Worm (Caenorhabditis elegans) whole organism, L1 larva: ENCODE measurements around the gene men-1.

Experiments used
- C04F5.9 ChIP-seq: sonication (generic microtip); optimal IDR thresholded peaks from 2 replicates; lab custom pipeline; 2016; ENCODE audit warnings: missing genetic modification characterization, missing compliant biosample characterization
- F16B12.6 ChIP-seq: fragments of 150-350 bp; optimal IDR thresholded peaks from 2 replicates; lab custom pipeline; 2014; ENCODE audit warnings: missing biosample characterization, missing genetic modification characterization
- ceh-82 ChIP-seq, 3 experiments: fragments of 150-350 bp in 1 of 3; sonication (generic microtip) in 2 of 3; optimal IDR thresholded peaks; 2 replicates each; lab custom pipeline; 2014 to 2017; ENCODE audit warnings: missing biosample characterization in 3 of 3, missing genetic modification characterization in 3 of 3
- dpl-1 ChIP-seq, 3 experiments: fragments of 150-350 bp in 2 of 3; sonication (generic microtip) in 1 of 3; optimal IDR thresholded peaks; 2 replicates each; lab custom pipeline; 2014 to 2017; ENCODE audit warnings: missing biosample characterization in 3 of 3, missing genetic modification characterization in 3 of 3, missing genetic modification reagents in 3 of 3
- dsc-1 ChIP-seq: sonication (generic microtip); optimal IDR thresholded peaks from 2 replicates; lab custom pipeline; 2016; ENCODE audit warnings: mild to moderate bottlenecking, missing genetic modification characterization, missing compliant biosample characterization
- efl-1 ChIP-seq, 4 experiments: fragments of 150-350 bp; optimal IDR thresholded peaks in 3 of 4; peaks in 1 of 4; 1 replicate in 1 of 4; 2 replicates in 3 of 4; lab custom pipeline; 2014; ENCODE audit warnings: missing biosample characterization in 2 of 4, missing genetic modification characterization in 2 of 4, missing genetic modification reagents in 2 of 4
- ets-5 ChIP-seq: fragments of 200-800 bp; sonication (Bioruptor generic); IDR thresholded peaks from 2 replicates; pipeline ENCODE4 v1.3.6; 2022; ENCODE audit warnings: missing genetic modification characterization, missing compliant biosample characterization
- fkh-8 ChIP-seq: sonication (generic microtip); optimal IDR thresholded peaks from 2 replicates; lab custom pipeline; 2016; ENCODE audit warnings: mild to moderate bottlenecking, missing genetic modification characterization, missing compliant biosample characterization
- hlh-17 ChIP-seq: fragments of 200-800 bp; sonication (Bioruptor generic); optimal IDR thresholded peaks from 2 replicates; lab custom pipeline; 2018; ENCODE audit warnings: missing genetic modification characterization, mild to moderate bottlenecking, missing compliant biosample characterization, moderate library complexity, borderline replicate concordance
- jun-1 ChIP-seq: fragments of 150-350 bp; optimal IDR thresholded peaks from 2 replicates; lab custom pipeline; 2014; ENCODE audit warnings: missing biosample characterization, missing genetic modification reagents, missing genetic modification characterization
- lin-13 ChIP-seq: fragments of 150-350 bp; optimal IDR thresholded peaks from 2 replicates; lab custom pipeline; 2014; ENCODE audit warnings: missing biosample characterization, missing genetic modification reagents, missing genetic modification characterization
- lin-14 ChIP-seq: fragments of 200-800 bp; sonication (Bioruptor generic); optimal IDR thresholded peaks from 2 replicates; lab custom pipeline; 2018; ENCODE audit warnings: mild to moderate bottlenecking, missing genetic modification characterization, moderate library complexity, missing compliant biosample characterization
- lin-35 ChIP-seq, 2 experiments: fragments of 150-350 bp; optimal IDR thresholded peaks; 2 replicates each; lab custom pipeline; 2014; ENCODE audit warnings: missing biosample characterization in 2 of 2, missing genetic modification characterization in 2 of 2, missing genetic modification reagents in 2 of 2
- mab-9 ChIP-seq: fragments of 200-800 bp; sonication (Bioruptor generic); IDR thresholded peaks from 2 replicates; pipeline ENCODE4 v1.3.6; 2022; ENCODE audit warnings: missing genetic modification reagents, missing genetic modification characterization, missing compliant biosample characterization
- mef-2 ChIP-seq: fragments of 150-350 bp; optimal IDR thresholded peaks from 2 replicates; lab custom pipeline; 2014; ENCODE audit warnings: missing biosample characterization, missing genetic modification characterization
- mep-1 ChIP-seq: fragments of 150-350 bp; optimal IDR thresholded peaks from 2 replicates; lab custom pipeline; 2014; ENCODE audit warnings: missing biosample characterization, missing genetic modification characterization
- nhr-11 ChIP-seq: fragments of 150-350 bp; optimal IDR thresholded peaks from 2 replicates; lab custom pipeline; 2014; ENCODE audit warnings: missing biosample characterization, missing genetic modification characterization
- nhr-237 ChIP-seq: fragments of 150-350 bp; optimal IDR thresholded peaks from 2 replicates; lab custom pipeline; 2014; ENCODE audit warnings: missing biosample characterization, missing genetic modification characterization
- pag-3 ChIP-seq: sonication (generic microtip); optimal IDR thresholded peaks from 2 replicates; lab custom pipeline; 2017; ENCODE audit warnings: missing genetic modification characterization, mild to moderate bottlenecking, missing compliant biosample characterization, antibody characterized with exemption, borderline replicate concordance; ENCODE audit not compliant: insufficient read depth
- pax-3 ChIP-seq: fragments of 200-800 bp; sonication (Bioruptor generic); optimal IDR thresholded peaks from 2 replicates; lab custom pipeline; 2018; ENCODE audit warnings: mild to moderate bottlenecking, missing genetic modification characterization, moderate library complexity, missing compliant biosample characterization
- rnt-1 ChIP-seq: sonication (generic microtip); optimal IDR thresholded peaks from 2 replicates; lab custom pipeline; 2016; ENCODE audit warnings: mild to moderate bottlenecking, missing genetic modification characterization, moderate library complexity, missing compliant biosample characterization
- tlp-1 ChIP-seq: fragments of 150-350 bp; optimal IDR thresholded peaks from 2 replicates; lab custom pipeline; 2014; ENCODE audit warnings: missing biosample characterization, missing genetic modification characterization
- unc-62 ChIP-seq: fragments of 150-350 bp; optimal IDR thresholded peaks from 2 replicates; lab custom pipeline; 2014; ENCODE audit warnings: missing biosample characterization, missing genetic modification reagents, missing genetic modification characterization
- unc-98 ChIP-seq: fragments of 200-800 bp; sonication (Bioruptor generic); IDR thresholded peaks from 2 replicates; pipeline ENCODE4 v1.3.6; 2022; ENCODE audit warnings: missing genetic modification characterization, missing compliant biosample characterization
- vab-15 ChIP-seq: sonication (generic microtip); optimal IDR thresholded peaks from 2 replicates; lab custom pipeline; 2017; ENCODE audit warnings: missing genotype, mild to moderate bottlenecking, missing genetic modification characterization, missing compliant biosample characterization

men-1 gene

DNA sequence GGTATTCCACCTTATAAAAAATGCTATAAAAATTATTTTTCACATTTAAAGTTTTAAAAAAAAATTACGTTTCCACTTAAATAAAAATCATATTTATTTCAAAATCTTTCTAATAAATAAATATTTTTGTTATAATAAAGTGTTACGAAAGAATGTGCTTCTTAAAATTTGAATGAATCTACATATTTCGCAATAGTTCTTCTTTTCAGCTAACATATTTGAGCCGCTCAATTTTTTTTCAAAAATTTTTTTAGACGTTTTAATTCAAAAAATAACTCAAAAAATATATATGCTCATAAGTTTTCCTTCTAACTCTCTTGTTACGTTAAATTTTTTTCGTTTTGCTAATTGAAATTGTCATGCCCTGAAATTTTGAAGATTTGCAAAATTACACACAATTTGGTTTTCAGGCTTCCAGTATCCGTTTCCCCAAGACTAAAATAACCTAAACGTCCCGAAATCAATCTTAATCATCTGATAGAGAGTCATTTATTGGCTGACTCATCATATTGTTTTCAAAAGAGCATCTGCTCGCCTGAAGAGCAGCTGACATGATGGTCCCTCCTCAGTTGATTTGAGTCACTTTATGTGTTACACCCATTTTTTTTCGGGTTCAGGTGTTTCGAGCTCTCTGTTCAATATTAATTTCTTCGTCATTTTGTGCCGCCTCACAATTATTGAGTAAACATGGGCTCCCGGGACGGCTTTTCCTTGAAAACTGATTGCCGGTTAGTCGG, 55.5 kb downstream of the men-1 start, which contains the start of gene efhd-1 (continued):
- TF ChIP-seq mep-1 (no peak), vab-15 (tag; lab: Kevin White, UChicago) (no peak), C04F5.9 (tag; lab: Kevin White, UChicago) (no peak), fkh-8 (tag; lab: Kevin White, UChicago) (no peak), mef-2 (no peak), pax-3 (tag; lab: Kevin White, UChicago) (no peak), lin-13 (GFP tag; lab: Kevin White, UChicago) (no peak), mab-9 (GFP tag; lab: Robert Waterston, UW) (no peak), unc-98 (GFP tag; lab: Robert Waterston, UW) (no peak), pag-3 (no peak), F16B12.6 (no peak), jun-1 (tag; lab: Kevin White, UChicago) (no peak), unc-62 (GFP tag; lab: Kevin White, UChicago) (no peak), ets-5 (GFP tag; lab: Robert Waterston, UW) (no peak), tlp-1 (tag; lab: Kevin White, UChicago) (no peak), nhr-237 (no peak), hlh-17 (GFP tag; lab: Kevin White, UChicago) (no peak), ceh-82 (tag; optimal IDR thresholded peaks at IDR 0.05; lab: Kevin White, UChicago) (no peak), dsc-1 (no peak), lin-35 (GFP tag; optimal IDR thresholded peaks at IDR 0.05; lab: Kevin White, UChicago) (no peak), nhr-11 (tag; lab: Kevin White, UChicago) (no peak)

DNA sequence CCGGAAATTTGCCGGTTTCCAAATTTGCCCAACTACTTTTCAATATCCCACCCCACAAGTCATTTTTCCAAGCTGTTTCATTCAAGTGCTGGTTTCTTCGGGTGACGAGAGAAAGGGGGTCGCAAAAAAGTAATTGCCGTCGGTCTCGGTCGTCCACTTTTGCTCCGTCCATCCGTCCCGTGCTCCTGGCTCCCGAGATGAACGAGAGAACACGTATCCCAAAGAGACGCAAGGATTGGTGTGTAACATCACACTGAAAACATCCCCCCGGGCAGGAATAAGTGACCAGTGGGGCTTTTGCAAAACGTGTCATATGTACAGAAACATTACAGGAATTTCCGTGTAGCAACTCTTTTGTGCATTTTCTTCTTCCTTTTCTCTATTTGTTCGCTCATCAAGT, 57.3 kb downstream of the men-1 start:
- peak; percentile 26 for TF ChIP-seq rnt-1
- TF ChIP-seq dpl-1 (GFP tag; optimal IDR thresholded peaks at IDR 0.05; lab: Kevin White, UChicago), result no peak
- TF ChIP-seq efl-1 (optimal IDR thresholded peaks at IDR 0.05; lab: Kevin White, UChicago), result no peak
- peak in 1 of 2 experiments; percentile 42 for TF ChIP-seq efl-1 (GFP tag; optimal IDR thresholded peaks at IDR 0.05 in 1 of 2; lab: Kevin White, UChicago)
- peak; percentile 59 for TF ChIP-seq lin-14
